Fruit fly (Drosophila melanogaster) whole organism, embryonic: Measurements from ENCODE around the gene brv3.

Experiments used
- Bdp1 ChIP-seq: fragments of 200-800 bp; sonication (Bioruptor generic); optimal IDR thresholded peaks from 3 replicates; lab custom pipeline; 2016; ENCODE audit warnings: missing biosample characterization, missing genetic modification characterization
- BtbVII ChIP-seq: fragments of 200-800 bp; sonication (Bioruptor generic); optimal IDR thresholded peaks from 3 replicates; lab custom pipeline; 2017; ENCODE audit warnings: missing biosample characterization, mild to moderate bottlenecking, missing genetic modification characterization
- Bteb2 ChIP-seq: fragments of 200-800 bp; sonication (Bioruptor generic); optimal IDR thresholded peaks from 2 replicates; lab custom pipeline; 2016; ENCODE audit warnings: missing biosample characterization, missing genetic modification characterization
- CG10366 ChIP-seq: fragments of 200-800 bp; sonication (Bioruptor generic); IDR thresholded peaks from 2 replicates; pipeline ENCODE4 v1.3.6; 2022; ENCODE audit warnings: missing biosample characterization, missing genetic modification characterization
- CG10462 ChIP-seq: fragments of 200-800 bp; sonication (Bioruptor generic); optimal IDR thresholded peaks from 2 replicates; lab custom pipeline; 2016; ENCODE audit warnings: missing biosample characterization, missing genetic modification characterization
- CG12659 ChIP-seq: fragments of 200-800 bp; sonication (Bioruptor generic); optimal IDR thresholded peaks from 3 replicates; lab custom pipeline; 2017; ENCODE audit warnings: mild to moderate bottlenecking, missing biosample characterization, missing genetic modification reagents, missing genetic modification characterization
- CG13624 ChIP-seq: fragments of 200-800 bp; sonication (Bioruptor generic); optimal IDR thresholded peaks from 2 replicates; lab custom pipeline; 2016; ENCODE audit warnings: missing biosample characterization, missing genetic modification characterization
- CG13894 ChIP-seq: fragments of 200-800 bp; sonication (Bioruptor generic); optimal IDR thresholded peaks from 3 replicates; lab custom pipeline; 2018; ENCODE audit warnings: missing biosample characterization, mild to moderate bottlenecking, missing genetic modification characterization, moderate library complexity
- CG14965 ChIP-seq: fragments of 200-800 bp; sonication (Bioruptor generic); optimal IDR thresholded peaks from 2 replicates; lab custom pipeline; 2016; ENCODE audit warnings: missing biosample characterization, missing genetic modification characterization, borderline replicate concordance
- CG15514 ChIP-seq: fragments of 200-800 bp; sonication (Bioruptor generic); optimal IDR thresholded peaks from 3 replicates; lab custom pipeline; 2017; ENCODE audit warnings: missing biosample characterization, missing genetic modification characterization, mild to moderate bottlenecking, moderate library complexity, missing genetic modification reagents
- CG16863 ChIP-seq: fragments of 200-800 bp; sonication (Bioruptor generic); optimal IDR thresholded peaks from 3 replicates; lab custom pipeline; 2016; ENCODE audit warnings: missing biosample characterization, missing genetic modification characterization
- CG17328 ChIP-seq: fragments of 200-800 bp; sonication (Bioruptor generic); IDR thresholded peaks from 2 replicates; pipeline ENCODE4 v1.3.6; 2022; ENCODE audit warnings: missing biosample characterization, missing genetic modification characterization
- CG17361 ChIP-seq: fragments of 200-800 bp; sonication (Bioruptor generic); IDR thresholded peaks from 3 replicates; pipeline ENCODE4 v1.3.6; 2022; ENCODE audit warnings: missing biosample characterization, missing genetic modification characterization
- CG1792 ChIP-seq: fragments of 200-800 bp; sonication (Bioruptor generic); optimal IDR thresholded peaks from 2 replicates; lab custom pipeline; 2016; ENCODE audit warnings: missing biosample characterization, missing genetic modification characterization
- CG32772 ChIP-seq: fragments of 200-800 bp; sonication (Bioruptor generic); IDR thresholded peaks from 2 replicates; pipeline ENCODE4 v1.3.6; 2022; ENCODE audit warnings: missing biosample characterization, missing genetic modification characterization
- CG4730 ChIP-seq: fragments of 200-800 bp; sonication (Bioruptor generic); IDR thresholded peaks from 2 replicates; pipeline ENCODE4 v1.3.6; 2022; ENCODE audit warnings: missing biosample characterization, missing genetic modification characterization
- CG6654 ChIP-seq: fragments of 200-800 bp; sonication (Bioruptor generic); optimal IDR thresholded peaks from 2 replicates; lab custom pipeline; 2017; ENCODE audit warnings: missing biosample characterization, mild to moderate bottlenecking, missing genetic modification characterization
- CG7928 ChIP-seq: fragments of 200-800 bp; sonication (Bioruptor generic); optimal IDR thresholded peaks from 2 replicates; lab custom pipeline; 2017; ENCODE audit warnings: missing biosample characterization, mild to moderate bottlenecking, missing genetic modification characterization
- CG8944 ChIP-seq: fragments of 200-800 bp; sonication (Bioruptor generic); optimal IDR thresholded peaks from 3 replicates; lab custom pipeline; 2016; ENCODE audit warnings: missing biosample characterization, missing genetic modification characterization
- CG9817 ChIP-seq: fragments of 200-800 bp; sonication (Bioruptor generic); optimal IDR thresholded peaks from 2 replicates; lab custom pipeline; 2018; ENCODE audit warnings: missing biosample characterization, mild to moderate bottlenecking, missing genetic modification characterization, moderate library complexity
- E2f1 ChIP-seq: fragments of 200-800 bp; sonication (Bioruptor generic); IDR thresholded peaks from 2 replicates; pipeline ENCODE4 v1.3.6; 2022; ENCODE audit warnings: missing biosample characterization, missing genetic modification characterization
- Fer2 ChIP-seq: fragments of 200-800 bp; sonication (Bioruptor generic); optimal IDR thresholded peaks from 2 replicates; lab custom pipeline; 2018; ENCODE audit warnings: missing biosample characterization, mild to moderate bottlenecking, missing genetic modification characterization, moderate library complexity
- Gug ChIP-seq: fragments of 200-800 bp; sonication (Bioruptor generic); IDR thresholded peaks from 4 replicates; pipeline ENCODE4 v1.3.6; 2022; ENCODE audit warnings: missing biosample characterization, missing genetic modification characterization
- HmgZ ChIP-seq: fragments of 200-800 bp; sonication (Bioruptor generic); optimal IDR thresholded peaks from 2 replicates; lab custom pipeline; 2018; ENCODE audit warnings: missing biosample characterization, mild to moderate bottlenecking, missing genetic modification characterization
- Hmr ChIP-seq: fragments of 200-800 bp; sonication (Bioruptor generic); optimal IDR thresholded peaks from 3 replicates; lab custom pipeline; 2017; ENCODE audit warnings: mild to moderate bottlenecking, missing biosample characterization, missing genetic modification reagents, missing genetic modification characterization
- Hsf ChIP-seq: fragments of 200-800 bp; sonication (Bioruptor generic); optimal IDR thresholded peaks from 3 replicates; lab custom pipeline; 2016; ENCODE audit warnings: missing biosample characterization, missing genetic modification characterization
- Meics ChIP-seq: fragments of 200-800 bp; sonication (Bioruptor generic); optimal IDR thresholded peaks from 2 replicates; lab custom pipeline; 2017; ENCODE audit warnings: missing biosample characterization, mild to moderate bottlenecking, missing genetic modification characterization
- NC2β ChIP-seq: fragments of 200-800 bp; sonication (Bioruptor generic); optimal IDR thresholded peaks from 2 replicates; lab custom pipeline; 2016; ENCODE audit warnings: missing biosample characterization, missing genetic modification characterization
- Opbp ChIP-seq: fragments of 200-800 bp; sonication (Bioruptor generic); IDR thresholded peaks from 3 replicates; pipeline ENCODE4 v1.3.6; 2022; ENCODE audit warnings: missing biosample characterization, missing genetic modification characterization; ENCODE audit not compliant: partially characterized antibody
- Ptx1 ChIP-seq: fragments of 200-800 bp; sonication (Bioruptor generic); IDR thresholded peaks from 2 replicates; pipeline ENCODE4 v1.3.6; 2022; ENCODE audit warnings: missing biosample characterization, missing genetic modification characterization
- Spps ChIP-seq: fragments of 200-800 bp; sonication (Bioruptor generic); optimal IDR thresholded peaks from 2 replicates; lab custom pipeline; 2018; ENCODE audit warnings: missing biosample characterization, mild to moderate bottlenecking, missing genetic modification characterization
- Ssrp ChIP-seq: fragments of 200-800 bp; sonication (Bioruptor generic); optimal IDR thresholded peaks from 2 replicates; lab custom pipeline; 2018; ENCODE audit warnings: missing biosample characterization, mild to moderate bottlenecking, missing genetic modification characterization, moderate library complexity
- ash1 ChIP-seq: fragments of 200-800 bp; sonication (Bioruptor generic); optimal IDR thresholded peaks from 2 replicates; lab custom pipeline; 2018; ENCODE audit warnings: missing biosample characterization, mild to moderate bottlenecking, missing genetic modification characterization
- bowl ChIP-seq: fragments of 200-800 bp; sonication (Bioruptor generic); IDR thresholded peaks from 2 replicates; pipeline ENCODE4 v1.3.6; 2022; ENCODE audit warnings: missing biosample characterization, missing genetic modification characterization
- cg ChIP-seq: fragments of 200-800 bp; sonication (Bioruptor generic); optimal IDR thresholded peaks from 3 replicates; lab custom pipeline; 2019; ENCODE audit warnings: missing biosample characterization, mild to moderate bottlenecking, missing genetic modification characterization, moderate library complexity
- da ChIP-seq: fragments of 200-800 bp; sonication (Bioruptor generic); optimal IDR thresholded peaks from 2 replicates; lab custom pipeline; 2016; ENCODE audit warnings: missing biosample characterization, missing genetic modification characterization
- dmrt11E ChIP-seq: fragments of 200-800 bp; sonication (Bioruptor generic); optimal IDR thresholded peaks from 3 replicates; lab custom pipeline; 2018; ENCODE audit warnings: missing biosample characterization, mild to moderate bottlenecking, missing genetic modification characterization, moderate library complexity
- fd64A ChIP-seq: fragments of 200-800 bp; sonication (Bioruptor generic); optimal IDR thresholded peaks from 3 replicates; lab custom pipeline; 2018; ENCODE audit warnings: missing biosample characterization, mild to moderate bottlenecking, missing genetic modification characterization
- gt ChIP-seq: fragments of 200-800 bp; sonication (Bioruptor generic); IDR thresholded peaks from 2 replicates; pipeline ENCODE4 v1.3.6; 2022; ENCODE audit warnings: missing biosample characterization, missing genetic modification characterization
- inv ChIP-seq: fragments of 200-800 bp; sonication (Bioruptor generic); IDR thresholded peaks from 2 replicates; pipeline ENCODE4 v1.3.6; 2022; ENCODE audit warnings: missing biosample characterization, missing genetic modification characterization; ENCODE audit not compliant: partially characterized antibody
- kay ChIP-seq: fragments of 200-800 bp; sonication (Bioruptor generic); optimal IDR thresholded peaks from 2 replicates; lab custom pipeline; 2016; ENCODE audit warnings: missing biosample characterization, missing genetic modification characterization
- lbe ChIP-seq: fragments of 200-800 bp; sonication (Bioruptor generic); optimal IDR thresholded peaks from 2 replicates; lab custom pipeline; 2016; ENCODE audit warnings: missing biosample characterization, mild to moderate bottlenecking, missing genetic modification characterization
- phol ChIP-seq: fragments of 200-800 bp; sonication (Bioruptor generic); optimal IDR thresholded peaks from 3 replicates; lab custom pipeline; 2018; ENCODE audit warnings: missing biosample characterization, mild to moderate bottlenecking, missing genetic modification characterization, moderate library complexity
- rib ChIP-seq: fragments of 200-800 bp; sonication (Bioruptor generic); IDR thresholded peaks from 2 replicates; pipeline ENCODE4 v1.3.6; 2022; ENCODE audit warnings: missing biosample characterization, missing genetic modification characterization
- slou ChIP-seq: fragments of 200-800 bp; sonication (Bioruptor generic); optimal IDR thresholded peaks from 3 replicates; lab custom pipeline; 2016; ENCODE audit warnings: missing biosample characterization, missing genetic modification characterization
- sob ChIP-seq: fragments of 200-800 bp; sonication (Bioruptor generic); IDR thresholded peaks from 2 replicates; pipeline ENCODE4 v1.3.6; 2022; ENCODE audit warnings: missing biosample characterization, missing genetic modification characterization
- sr ChIP-seq: fragments of 200-800 bp; sonication (Bioruptor generic); IDR thresholded peaks from 3 replicates; pipeline ENCODE4 v1.3.6; 2022; ENCODE audit warnings: missing biosample characterization, missing genetic modification characterization
- twi ChIP-seq: fragments of 200-800 bp; optimal IDR thresholded peaks from 2 replicates; lab custom pipeline; 2019; ENCODE audit warnings: missing biosample characterization, mild to moderate bottlenecking, missing genetic modification characterization, moderate library complexity
- wor ChIP-seq: fragments of 200-800 bp; sonication (Bioruptor generic); IDR thresholded peaks from 2 replicates; pipeline ENCODE4 v1.3.6; 2022; ENCODE audit warnings: missing biosample characterization, missing genetic modification characterization
- zfh1 ChIP-seq: fragments of 200-800 bp; sonication (Bioruptor generic); IDR thresholded peaks from 3 replicates; pipeline ENCODE4 v1.3.6; 2022; ENCODE audit warnings: missing biosample characterization, missing genetic modification characterization

brv3 gene

dm6 chrX:2589446-2590038 lies 34.8 kb downstream of the brv3 start (continued):
- TF ChIP-seq kay (GFP tag; lab: Kevin White, UChicago): peak; percentile 84
- peak; percentile 78 for TF ChIP-seq phol (tag; lab: Kevin White, UChicago)
- no peak for TF ChIP-seq Opbp (GFP tag; lab: Robert Waterston, UW)
- peak; percentile 85 for TF ChIP-seq NC2β (GFP tag; lab: Kevin White, UChicago)
- peak; percentile 93 for TF ChIP-seq CG12659 (GFP tag; lab: Kevin White, UChicago)
- TF ChIP-seq Bteb2 (GFP tag; lab: Kevin White, UChicago): peak; percentile 92
- peak; percentile 84 for TF ChIP-seq Ssrp (tag; lab: Kevin White, UChicago)
- TF ChIP-seq CG17328 (GFP tag; lab: Robert Waterston, UW): peak; percentile 90
- TF ChIP-seq slou (GFP tag; lab: Kevin White, UChicago): peak; percentile 93
- TF ChIP-seq CG16863 (GFP tag; lab: Kevin White, UChicago): peak; percentile 92
- peak; percentile 97 for TF ChIP-seq Gug
- TF ChIP-seq Hmr (GFP tag; lab: Kevin White, UChicago): peak; percentile 96
- TF ChIP-seq CG6654: peak; percentile 72
- peak; percentile 45 for TF ChIP-seq Spps
- TF ChIP-seq E2f1 (GFP tag; lab: Robert Waterston, UW): peak; percentile 90
- TF ChIP-seq wor (GFP tag; lab: Robert Waterston, UW): peak; percentile 72
- peak; percentile 96 for TF ChIP-seq zfh1
- peak; percentile 87 for TF ChIP-seq CG17361 (GFP tag; lab: Robert Waterston, UW)
- peak; percentile 88 for TF ChIP-seq CG15514 (GFP tag; lab: Kevin White, UChicago)
- peak; percentile 80 for TF ChIP-seq gt (GFP tag; lab: Robert Waterston, UW)
- peak; percentile 93 for TF ChIP-seq CG8944 (GFP tag; lab: Kevin White, UChicago)
- peak; percentile 65 for TF ChIP-seq CG14965 (GFP tag; lab: Kevin White, UChicago)
- TF ChIP-seq Meics (GFP tag; lab: Kevin White, UChicago): peak; percentile 94
- TF ChIP-seq sob (GFP tag; lab: Robert Waterston, UW): peak; percentile 95
- peak; percentile 47 for TF ChIP-seq twi (tag; lab: Kevin White, UChicago)
- TF ChIP-seq Hsf: peak; percentile 95
- peak; percentile 95 for TF ChIP-seq Ptx1 (GFP tag; lab: Robert Waterston, UW)
- peak; percentile 79 for TF ChIP-seq da (GFP tag; lab: Kevin White, UChicago)
- TF ChIP-seq CG4730 (GFP tag; lab: Robert Waterston, UW): peak; percentile 88
- peak; percentile 92 for TF ChIP-seq CG32772
- peak; percentile 74 for TF ChIP-seq bowl (GFP tag; lab: Robert Waterston, UW)
- TF ChIP-seq ash1: peak; percentile 61
- peak; percentile 96 for TF ChIP-seq rib
- TF ChIP-seq lbe: peak; percentile 91
- TF ChIP-seq cg (GFP tag; lab: Kevin White, UChicago): no peak
- TF ChIP-seq HmgZ: peak; percentile 95
- TF ChIP-seq CG10366 (GFP tag; lab: Robert Waterston, UW): peak; percentile 94
- TF ChIP-seq CG13624: peak; percentile 96
- TF ChIP-seq CG1792 (GFP tag; lab: Kevin White, UChicago): peak; percentile 90
- TF ChIP-seq BtbVII (GFP tag; lab: Kevin White, UChicago): peak; percentile 88
- peak; percentile 92 for TF ChIP-seq CG9817
- TF ChIP-seq sr (GFP tag; lab: Robert Waterston, UW): peak; percentile 72; the same call in 2 of the 3 replicates
- TF ChIP-seq dmrt11E (tag; lab: Kevin White, UChicago): peak; percentile 53
- TF ChIP-seq Bdp1 (GFP tag; lab: Kevin White, UChicago): peak; percentile 82
- peak; percentile 60 for TF ChIP-seq CG10462 (GFP tag; lab: Kevin White, UChicago)
- TF ChIP-seq CG7928 (GFP tag; lab: Kevin White, UChicago): peak; percentile 60
- peak; percentile 89 for TF ChIP-seq CG13894 (tag; lab: Kevin White, UChicago)
- peak; percentile 59 for TF ChIP-seq fd64A
- peak; percentile 70 for TF ChIP-seq Fer2 (tag; lab: Kevin White, UChicago)
- TF ChIP-seq inv: no peak
